Worm (Caenorhabditis elegans) whole organism, L4/young adult: ENCODE measurements around the gene ceh-39.

Source experiments
- W03F9.2 ChIP-seq: fragments of 150-350 bp; optimal IDR thresholded peaks from 2 replicates; lab custom pipeline; 2014; ENCODE audit warnings: missing biosample characterization, missing genetic modification characterization
- dao-5 ChIP-seq: sonication (generic microtip); optimal IDR thresholded peaks from 2 replicates; lab custom pipeline; 2016; ENCODE audit warnings: missing genotype, missing genetic modification characterization, moderate library complexity, missing compliant biosample characterization
- him-1 ChIP-seq: sonication (generic microtip); optimal IDR thresholded peaks from 2 replicates; lab custom pipeline; 2016; ENCODE audit warnings: missing genotype, missing genetic modification reagents, missing genetic modification characterization, missing compliant biosample characterization

DNA sequence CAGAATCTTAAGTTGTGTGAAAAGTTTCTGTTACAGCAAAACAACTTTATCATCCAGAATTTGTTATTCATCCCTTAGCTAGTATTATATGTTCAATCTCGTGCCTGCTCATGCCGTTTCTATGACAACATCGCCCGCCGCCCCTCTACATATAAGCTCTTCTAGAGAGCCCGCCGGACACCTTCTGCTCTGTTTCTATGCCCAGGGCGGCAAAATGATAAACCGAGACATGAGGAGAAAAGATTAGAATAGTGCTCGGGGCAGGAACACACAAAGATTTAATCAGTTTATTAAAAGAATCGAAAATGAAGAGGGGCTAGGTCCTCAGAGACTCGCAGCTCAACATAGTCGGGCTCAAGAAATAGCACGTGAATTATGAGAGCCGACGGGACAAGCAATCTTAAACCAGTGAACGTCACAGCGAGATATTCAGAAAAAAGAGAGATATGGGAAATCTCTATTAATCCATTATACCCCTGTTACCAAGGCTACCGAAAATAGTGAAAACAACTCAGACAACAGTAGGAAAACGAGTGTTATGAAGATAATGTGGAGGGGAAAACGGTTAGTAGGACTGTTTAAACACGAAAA is 32.6 kb upstream of the ceh-39 start:
- no peak for TF ChIP-seq dao-5 (tag; lab: Kevin White, UChicago)
- no peak for TF ChIP-seq W03F9.2 (tag; lab: Kevin White, UChicago)
- peak; percentile 54 for TF ChIP-seq him-1 (tag; lab: Kevin White, UChicago)
